Fruit fly (Drosophila melanogaster) whole organism, embryonic: ENCODE measurements around the gene ckd.

Experiments used
- Awh ChIP-seq: fragments of 200-800 bp; sonication (Bioruptor generic); IDR thresholded peaks from 2 replicates; pipeline ENCODE4, ENCODE4 v1.3.6; 2022; ENCODE audit warnings: missing biosample characterization, missing genetic modification characterization
- Blimp-1 ChIP-seq: fragments of 200-800 bp; sonication (Bioruptor generic); optimal IDR thresholded peaks from 3 replicates; lab custom pipeline; 2018; ENCODE audit warnings: missing biosample characterization, missing genetic modification characterization, mild to moderate bottlenecking, moderate library complexity, missing genetic modification reagents
- CG10543 ChIP-seq: fragments of 200-800 bp; sonication (Bioruptor generic); optimal IDR thresholded peaks from 3 replicates; lab custom pipeline; 2017; ENCODE audit warnings: missing biosample characterization, mild to moderate bottlenecking, missing genetic modification characterization, moderate library complexity
- CG12744 ChIP-seq: fragments of 200-800 bp; sonication (Bioruptor generic); optimal IDR thresholded peaks from 2 replicates; lab custom pipeline; 2016; ENCODE audit warnings: missing biosample characterization, missing genetic modification characterization
- CG15269 ChIP-seq: fragments of 200-800 bp; sonication (Bioruptor generic); optimal IDR thresholded peaks from 2 replicates; lab custom pipeline; 2018; ENCODE audit warnings: missing biosample characterization, mild to moderate bottlenecking, missing genetic modification characterization, moderate library complexity
- CG17829 ChIP-seq: fragments of 200-800 bp; optimal IDR thresholded peaks from 2 replicates; lab custom pipeline; 2019; ENCODE audit warnings: missing biosample characterization, mild to moderate bottlenecking, missing genetic modification characterization, moderate library complexity
- CG17912 ChIP-seq: fragments of 200-800 bp; sonication (Bioruptor generic); optimal IDR thresholded peaks from 2 replicates; lab custom pipeline; 2018; ENCODE audit warnings: missing biosample characterization, mild to moderate bottlenecking, missing genetic modification characterization
- CG1832 ChIP-seq: fragments of 200-800 bp; sonication (Bioruptor generic); optimal IDR thresholded peaks from 2 replicates; lab custom pipeline; 2017; ENCODE audit warnings: missing biosample characterization, mild to moderate bottlenecking, missing genetic modification characterization, inconsistent platforms
- CG2202 ChIP-seq: fragments of 200-800 bp; sonication (Bioruptor generic); optimal IDR thresholded peaks from 2 replicates; lab custom pipeline; 2018; ENCODE audit warnings: missing biosample characterization, mild to moderate bottlenecking, missing genetic modification characterization
- CG31388 ChIP-seq: fragments of 200-800 bp; sonication (Bioruptor generic); optimal IDR thresholded peaks from 2 replicates; lab custom pipeline; 2016; ENCODE audit warnings: missing biosample characterization, missing genetic modification characterization
- CG31441 ChIP-seq: fragments of 200-800 bp; sonication (Bioruptor generic); IDR thresholded peaks from 2 replicates; pipeline ENCODE4 v1.3.6; 2022; ENCODE audit warnings: missing biosample characterization, missing genetic modification characterization
- CG34224 ChIP-seq: fragments of 200-800 bp; sonication (Bioruptor generic); IDR thresholded peaks from 3 replicates; pipeline ENCODE4 v1.3.6; 2022; ENCODE audit warnings: missing biosample characterization, missing genetic modification characterization; ENCODE audit not compliant: partially characterized antibody
- CG43689 ChIP-seq: fragments of 200-800 bp; sonication (Bioruptor generic); IDR thresholded peaks from 2 replicates; pipeline ENCODE4 v1.3.6; 2022; ENCODE audit warnings: missing biosample characterization, missing genetic modification characterization
- Deaf1 ChIP-seq: fragments of 200-800 bp; optimal IDR thresholded peaks from 3 replicates; lab custom pipeline; 2019; ENCODE audit warnings: missing biosample characterization, mild to moderate bottlenecking, missing genetic modification characterization, moderate library complexity
- Doc2 ChIP-seq: fragments of 200-800 bp; sonication (Bioruptor generic); IDR thresholded peaks from 2 replicates; pipeline ENCODE4 v1.3.6; 2022; ENCODE audit warnings: missing biosample characterization, missing genetic modification characterization
- Eip74EF ChIP-seq, 2 experiments: fragments of 200-800 bp in 1 of 2; fragments of >200 bp in 1 of 2; sonication (Bioruptor generic) in 1 of 2; optimal IDR thresholded peaks; 2 replicates each; lab custom pipeline; 2017 to 2019; ENCODE audit warnings: missing biosample characterization in 2 of 2, missing genetic modification characterization in 2 of 2, mild to moderate bottlenecking in 1 of 2, moderate library complexity in 1 of 2
- Meics ChIP-seq: fragments of 200-800 bp; sonication (Bioruptor generic); optimal IDR thresholded peaks from 2 replicates; lab custom pipeline; 2017; ENCODE audit warnings: missing biosample characterization, mild to moderate bottlenecking, missing genetic modification characterization
- Oaz ChIP-seq: fragments of 200-800 bp; sonication (Bioruptor generic); IDR thresholded peaks from 2 replicates; pipeline ENCODE4 v1.3.6; 2022; ENCODE audit warnings: missing biosample characterization, missing genetic modification characterization
- Sry-β ChIP-seq: fragments of 200-800 bp; sonication (Bioruptor generic); optimal IDR thresholded peaks from 2 replicates; lab custom pipeline; 2018; ENCODE audit warnings: missing biosample characterization, mild to moderate bottlenecking, missing genetic modification characterization, moderate library complexity
- abd-A ChIP-seq: fragments of 200-800 bp; sonication (Bioruptor generic); optimal IDR thresholded peaks from 3 replicates; lab custom pipeline; 2019; ENCODE audit warnings: missing biosample characterization, mild to moderate bottlenecking, missing genetic modification characterization, moderate library complexity
- ase ChIP-seq: fragments of 200-800 bp; sonication (Bioruptor generic); IDR thresholded peaks from 3 replicates; pipeline ENCODE4 v1.3.6; 2022; ENCODE audit warnings: missing biosample characterization, missing genetic modification characterization
- bowl ChIP-seq: fragments of 200-800 bp; sonication (Bioruptor generic); IDR thresholded peaks from 2 replicates; pipeline ENCODE4 v1.3.6; 2022; ENCODE audit warnings: missing biosample characterization, missing genetic modification characterization
- cg ChIP-seq: fragments of 200-800 bp; sonication (Bioruptor generic); optimal IDR thresholded peaks from 3 replicates; lab custom pipeline; 2019; ENCODE audit warnings: missing biosample characterization, mild to moderate bottlenecking, missing genetic modification characterization, moderate library complexity
- chinmo ChIP-seq: fragments of 200-800 bp; sonication (Bioruptor generic); IDR thresholded peaks from 4 replicates; pipeline ENCODE4 v1.3.6; 2022; ENCODE audit warnings: missing biosample characterization, missing genetic modification characterization; ENCODE audit not compliant: partially characterized antibody
- crc ChIP-seq: fragments of 200-800 bp; sonication (Bioruptor generic); optimal IDR thresholded peaks from 2 replicates; lab custom pipeline; 2016; ENCODE audit warnings: missing biosample characterization, missing genetic modification characterization
- cwo ChIP-seq: fragments of 200-800 bp; sonication (Bioruptor generic); optimal IDR thresholded peaks from 3 replicates; lab custom pipeline; 2017; ENCODE audit warnings: missing biosample characterization, missing genetic modification characterization, mild to moderate bottlenecking, moderate library complexity, missing genetic modification reagents
- dpn ChIP-seq, 2 experiments: fragments of 200-800 bp; sonication (Bioruptor generic); optimal IDR thresholded peaks; 3 replicates each; lab custom pipeline; 2016; ENCODE audit warnings: missing biosample characterization in 2 of 2, missing genetic modification characterization in 2 of 2
- en ChIP-seq: fragments of 200-800 bp; sonication (Bioruptor generic); optimal IDR thresholded peaks from 2 replicates; lab custom pipeline; 2016; ENCODE audit warnings: missing biosample characterization, missing genetic modification characterization
- fu2 ChIP-seq: fragments of 200-800 bp; sonication (Bioruptor generic); optimal IDR thresholded peaks from 2 replicates; lab custom pipeline; 2016; ENCODE audit warnings: missing biosample characterization, missing genetic modification characterization
- grn ChIP-seq: fragments of 200-800 bp; sonication (Bioruptor generic); optimal IDR thresholded peaks from 3 replicates; lab custom pipeline; 2017; ENCODE audit warnings: missing biosample characterization, missing genetic modification characterization
- kni ChIP-seq: fragments of 200-800 bp; sonication (Bioruptor generic); optimal IDR thresholded peaks from 3 replicates; lab custom pipeline; 2017; ENCODE audit warnings: mild to moderate bottlenecking, missing biosample characterization, missing genetic modification reagents, missing genetic modification characterization
- maf-S ChIP-seq: fragments of 200-800 bp; sonication (Bioruptor generic); optimal IDR thresholded peaks from 2 replicates; lab custom pipeline; 2016; ENCODE audit warnings: missing biosample characterization, missing genetic modification characterization
- nau ChIP-seq: fragments of 200-800 bp; sonication (Bioruptor generic); optimal IDR thresholded peaks from 3 replicates; lab custom pipeline; 2017; ENCODE audit warnings: missing biosample characterization, mild to moderate bottlenecking, missing genetic modification characterization, missing genetic modification reagents
- nerfin-2 ChIP-seq: fragments of 200-800 bp; sonication (Bioruptor generic); IDR thresholded peaks from 2 replicates; pipeline ENCODE4 v1.3.6; 2022; ENCODE audit warnings: missing biosample characterization, missing genetic modification characterization; ENCODE audit not compliant: partially characterized antibody
- oc ChIP-seq: fragments of 200-800 bp; sonication (Bioruptor generic); optimal IDR thresholded peaks from 2 replicates; lab custom pipeline; 2018; ENCODE audit warnings: missing biosample characterization, mild to moderate bottlenecking, missing genetic modification characterization, moderate library complexity
- pho ChIP-seq: fragments of 200-800 bp; sonication (Bioruptor generic); optimal IDR thresholded peaks from 2 replicates; lab custom pipeline; 2016; ENCODE audit warnings: missing biosample characterization, missing genetic modification characterization
- sd ChIP-seq: fragments of 200-800 bp; sonication (Bioruptor generic); optimal IDR thresholded peaks from 3 replicates; lab custom pipeline; 2018; ENCODE audit warnings: missing biosample characterization, mild to moderate bottlenecking, missing genetic modification characterization, moderate library complexity
- vvl ChIP-seq: fragments of 200-800 bp; sonication (Bioruptor generic); IDR thresholded peaks from 2 replicates; pipeline ENCODE4 v1.3.6; 2022; ENCODE audit warnings: missing biosample characterization, missing genetic modification characterization
- wdn ChIP-seq: fragments of 200-800 bp; sonication (Bioruptor generic); IDR thresholded peaks from 2 replicates; pipeline ENCODE4 v1.3.6; 2022; ENCODE audit warnings: missing biosample characterization, missing genetic modification characterization
- yki ChIP-seq: fragments of >200 bp; optimal IDR thresholded peaks from 3 replicates; lab custom pipeline; 2018

ckd gene

dm6 chr3L:3261642-3262041, 4.0 kb downstream of the ckd start (continued):
- TF ChIP-seq grn (GFP tag; lab: Kevin White, UChicago) (no peak), chinmo (0 out of 4 replicates have a peak, but pooled peaks have one; percentile 54), CG17829 (tag; lab: Kevin White, UChicago) (no peak), dpn (GFP tag; optimal IDR thresholded peaks at IDR 0.05; lab: Kevin White, UChicago) (no peak), oc (tag; lab: Kevin White, UChicago) (peak; percentile 1), Eip74EF (GFP tag; optimal IDR thresholded peaks at IDR 0.05; lab: Kevin White, UChicago) (peak in 1 of 2 experiments; percentile 66), CG2202 (tag; lab: Kevin White, UChicago) (no peak), fu2 (GFP tag; lab: Kevin White, UChicago) (no peak), CG12744 (GFP tag; lab: Kevin White, UChicago) (no peak), sd (tag; lab: Kevin White, UChicago) (peak; percentile 46), nerfin-2 (GFP tag; lab: Robert Waterston, UW) (no peak), CG31388 (GFP tag; lab: Kevin White, UChicago) (no peak), en (no peak), crc (GFP tag; lab: Kevin White, UChicago) (no peak), bowl (GFP tag; lab: Robert Waterston, UW) (no peak), yki (lab: Kevin White, UChicago) (no peak), cg (GFP tag; lab: Kevin White, UChicago) (no peak), wdn (no peak), CG43689 (no peak), CG34224 (no peak), Oaz (no peak), Meics (GFP tag; lab: Kevin White, UChicago) (no peak), CG17912 (GFP tag; lab: Kevin White, UChicago) (no peak), pho (GFP tag; lab: Kevin White, UChicago) (no peak), nau (GFP tag; lab: Kevin White, UChicago) (no peak), ase (GFP tag; lab: Robert Waterston, UW) (no peak), Blimp-1 (no peak)

dm6 chr3L:3266306-3266705, 8.6 kb downstream of the ckd start:
- TF ChIP-seq Sry-β (GFP tag; lab: Kevin White, UChicago) (peak; percentile 42), CG15269 (tag; lab: Kevin White, UChicago) (peak; percentile 6), chinmo (0 out of 4 replicates have a peak, but pooled peaks have one; percentile 32), abd-A (tag; lab: Kevin White, UChicago) (peak; percentile 50), Doc2 (GFP tag; lab: Robert Waterston, UW) (no peak), CG31441 (no peak), vvl (GFP tag; lab: Robert Waterston, UW) (peak; percentile 43; the same call in 1 of the 2 replicates), CG10543 (GFP tag; lab: Kevin White, UChicago) (peak; percentile 9), CG1832 (GFP tag; lab: Kevin White, UChicago) (peak; percentile 57), cwo (GFP tag; lab: Kevin White, UChicago) (peak; percentile 26), maf-S (no peak), kni (GFP tag; lab: Kevin White, UChicago) (peak; percentile 72), grn (GFP tag; lab: Kevin White, UChicago) (peak; percentile 44), Deaf1 (peak; percentile 21), Awh (GFP tag; lab: Robert Waterston, UW) (0 out of 2 replicates have a peak, but pooled peaks have one; percentile 55)
